Worm (Caenorhabditis elegans): ENCODE data around the gene srw-53.

Gene srw-53

ce11 chrV:15905530-15905929 is 37.7 kb upstream of the srw-53 start, which contains the start of the genes F35E8.1 and F35E8.2:
TSS of gene F35E8.1 (minus strand) at chrV:15905630.
TSS of gene F35E8.2 (plus strand) at chrV:15905661.
- peak; percentile 4 for TF ChIP-seq elt-2 (tag; optimal IDR thresholded peaks at IDR 0.05)

- TF ChIP-seq zip-4 (GFP tag; optimal IDR thresholded peaks at IDR 0.05) (no peak), nhr-47 (tag; optimal IDR thresholded peaks at IDR 0.05) (no peak), ets-5 (GFP tag; IDR thresholded peaks at IDR 0.05) (no peak), fkh-8 (tag; optimal IDR thresholded peaks at IDR 0.05) (no peak), ceh-88 (GFP tag; IDR thresholded peaks at IDR 0.05) (no peak), C34B4.2 (tag; optimal IDR thresholded peaks at IDR 0.05) (no peak), F16B12.6 (tag; optimal IDR thresholded peaks at IDR 0.05) (no peak), nhr-76 (tag; optimal IDR thresholded peaks at IDR 0.05) (no peak), ztf-4 (tag; optimal IDR thresholded peaks at IDR 0.05) (no peak), ceh-63 (GFP tag; optimal IDR thresholded peaks at IDR 0.05) (no peak), efl-3 (GFP tag; optimal IDR thresholded peaks at IDR 0.05) (no peak), unc-98 (GFP tag; IDR thresholded peaks at IDR 0.05) (no peak)
These were observed 31.4 kb upstream of the srw-53 start, which contains the start of gene F35E8.6 for ce11 chrV:15911848-15912247. TSS of gene F35E8.6 (plus strand) at chrV:15912148.

- TF ChIP-seq efl-1 (optimal IDR thresholded peaks at IDR 0.05) (no peak), efl-1 (GFP tag; optimal IDR thresholded peaks at IDR 0.05 in 1 of 2) (no peak), unc-98 (GFP tag; IDR thresholded peaks at IDR 0.05) (no peak), isw-1 (GFP tag; IDR thresholded peaks at IDR 0.05) (no peak), ces-1 (GFP tag; optimal IDR thresholded peaks at IDR 0.05) (no peak), lin-15B (tag; optimal IDR thresholded peaks at IDR 0.05) (no peak), nhr-20 (tag; optimal IDR thresholded peaks at IDR 0.05) (no peak), ceh-8 (GFP tag; optimal IDR thresholded peaks at IDR 0.05) (no peak)
These were observed 30.5 kb upstream of the srw-53 start for ce11 chrV:15912677-15913076.

ce11 chrV:15913714-15914113 is 29.5 kb upstream of the srw-53 start, which contains the start of gene F35E8.7:
TSS of gene F35E8.7 (plus strand) at chrV:15914014.
- no peak for TF ChIP-seq nhr-71 (tag; optimal IDR thresholded peaks at IDR 0.05)
- no peak for TF ChIP-seq pag-3 (tag; optimal IDR thresholded peaks at IDR 0.05; ENCODE audit: borderline replicate concordance, insufficient read depth)
- TF ChIP-seq Y116A8C.19 (tag; optimal IDR thresholded peaks at IDR 0.05; ENCODE audit: borderline replicate concordance), result no peak
- no peak for TF ChIP-seq hlh-17 (GFP tag; optimal IDR thresholded peaks at IDR 0.05; ENCODE audit: borderline replicate concordance)
- TF ChIP-seq nhr-11 (tag; optimal IDR thresholded peaks at IDR 0.05), result no peak
- TF ChIP-seq nhr-84 (tag; optimal IDR thresholded peaks at IDR 0.05), result no peak
- no peak for TF ChIP-seq zag-1 (tag; optimal IDR thresholded peaks at IDR 0.05)
- TF ChIP-seq nhr-19 (GFP tag; conservative IDR thresholded peaks at IDR 0.05), result no peak
- TF ChIP-seq pax-3 (tag; optimal IDR thresholded peaks at IDR 0.05), result no peak
- TF ChIP-seq mef-2 (tag; optimal IDR thresholded peaks at IDR 0.05), result no peak
- no peak for TF ChIP-seq skn-1 (tag; optimal IDR thresholded peaks at IDR 0.05)
- TF ChIP-seq irx-1 (tag; optimal IDR thresholded peaks at IDR 0.05), result no peak
- no peak for TF ChIP-seq tbx-2 (tag; optimal IDR thresholded peaks at IDR 0.05)
- no peak for TF ChIP-seq elt-3 (tag; optimal IDR thresholded peaks at IDR 0.05)
- no peak for TF ChIP-seq hpl-2 (GFP tag; optimal IDR thresholded peaks at IDR 0.05)
- TF ChIP-seq nhr-76 (tag; optimal IDR thresholded peaks at IDR 0.05), result no peak
- no peak for TF ChIP-seq ceh-90 (tag; optimal IDR thresholded peaks at IDR 0.05)
- TF ChIP-seq lsy-2 (tag; optimal IDR thresholded peaks at IDR 0.05), result no peak
- no peak for TF ChIP-seq hlh-4 (tag; optimal IDR thresholded peaks at IDR 0.05)

Data from whole organism, L1 larva.